Worm (Caenorhabditis elegans): Measurements from ENCODE around the gene mrp-2.

mrp-2 gene

ce11 chrX:520881-521280, 51.6 kb downstream of the mrp-2 start, which contains the start of gene B0310.3:
B0310.3 (minus strand) TSS chrX:520981.
- TF ChIP-seq bed-3 (GFP tag; optimal IDR thresholded peaks at IDR 0.05): no peak
- no peak for TF ChIP-seq sptf-1 (tag; optimal IDR thresholded peaks at IDR 0.05)

DNA sequence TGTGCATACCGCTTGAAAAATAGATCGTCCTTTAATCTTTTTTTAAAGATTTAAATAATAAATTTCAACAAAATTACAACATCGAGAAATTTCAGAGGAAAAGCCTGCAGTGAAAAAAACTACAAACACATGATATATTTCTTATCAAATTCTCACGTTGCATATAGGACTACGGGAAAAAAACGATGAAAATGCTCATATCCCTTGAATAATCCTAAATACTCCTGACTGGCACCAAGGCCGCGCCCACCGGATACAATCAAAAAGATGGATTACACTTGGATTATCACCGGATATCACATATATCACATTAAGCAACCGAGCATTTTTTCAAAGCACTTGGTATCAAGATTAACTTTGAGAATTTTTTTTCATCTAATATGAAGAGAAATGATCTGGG, 58.5 kb downstream of the mrp-2 start:
- TF ChIP-seq nhr-12 (tag; optimal IDR thresholded peaks at IDR 0.05) (no peak), nhr-28 (tag; optimal IDR thresholded peaks at IDR 0.05) (no peak), pha-4 (tag; optimal IDR thresholded peaks at IDR 0.05) (no peak), bed-3 (GFP tag; optimal IDR thresholded peaks at IDR 0.05) (no peak)
